Worm (Caenorhabditis elegans) whole organism, L2 larva: ENCODE measurements around the gene srh-95.

Experiments used
- C34F6.9 ChIP-seq: fragments of 150-350 bp; optimal IDR thresholded peaks from 2 replicates; lab custom pipeline; 2014; ENCODE audit warnings: missing biosample characterization, missing genetic modification characterization
- F13H6.1 ChIP-seq: sonication (generic microtip); optimal IDR thresholded peaks from 2 replicates; lab custom pipeline; 2016; ENCODE audit warnings: missing genetic modification characterization, missing compliant biosample characterization
- Y55F3AM.14 ChIP-seq: fragments of 200-800 bp; sonication (Bioruptor generic); optimal IDR thresholded peaks from 2 replicates; lab custom pipeline; 2018; ENCODE audit warnings: mild to moderate bottlenecking, missing genetic modification characterization, missing compliant biosample characterization
- ZK546.5 ChIP-seq: sonication (generic microtip); optimal IDR thresholded peaks from 2 replicates; lab custom pipeline; 2017; ENCODE audit warnings: missing biosample characterization, missing genetic modification characterization
- alr-1 ChIP-seq: fragments of 150-350 bp; optimal IDR thresholded peaks from 2 replicates; lab custom pipeline; 2014; ENCODE audit warnings: missing biosample characterization, missing genetic modification characterization
- blmp-1 ChIP-seq: sonication (generic microtip); optimal IDR thresholded peaks from 2 replicates; lab custom pipeline; 2017; ENCODE audit warnings: missing genetic modification characterization, mild to moderate bottlenecking, missing compliant biosample characterization, antibody characterized with exemption, moderate library complexity; ENCODE audit not compliant: insufficient read depth
- ceh-82 ChIP-seq: fragments of 150-350 bp; optimal IDR thresholded peaks from 2 replicates; lab custom pipeline; 2014; ENCODE audit warnings: missing biosample characterization, missing genetic modification characterization
- egl-27 ChIP-seq: sonication (generic microtip); optimal IDR thresholded peaks from 3 replicates; lab custom pipeline; 2017; ENCODE audit warnings: missing biosample characterization, missing genetic modification reagents, missing genetic modification characterization
- elt-3 ChIP-seq: sonication (generic microtip); optimal IDR thresholded peaks from 2 replicates; lab custom pipeline; 2017; ENCODE audit warnings: missing biosample characterization, missing genetic modification characterization
- gmeb-1 ChIP-seq: fragments of 150-350 bp; optimal IDR thresholded peaks from 2 replicates; lab custom pipeline; 2014; ENCODE audit warnings: missing biosample characterization, missing genetic modification characterization
- lin-13 ChIP-seq: fragments of 150-350 bp; optimal IDR thresholded peaks from 2 replicates; lab custom pipeline; 2014; ENCODE audit warnings: missing biosample characterization, missing genetic modification reagents, missing genetic modification characterization
- lin-39 ChIP-seq: fragments of 150-350 bp; optimal IDR thresholded peaks from 2 replicates; lab custom pipeline; 2014; ENCODE audit warnings: missing biosample characterization, missing genetic modification reagents, missing genetic modification characterization
- lsy-2 ChIP-seq, 2 experiments: fragments of 150-350 bp in 1 of 2; sonication (generic microtip) in 1 of 2; optimal IDR thresholded peaks; 2 replicates each; lab custom pipeline; 2014 to 2017; ENCODE audit warnings: missing biosample characterization in 2 of 2, missing genetic modification characterization in 2 of 2
- mab-5 ChIP-seq: fragments of 150-350 bp; optimal IDR thresholded peaks from 2 replicates; lab custom pipeline; 2014; ENCODE audit warnings: missing biosample characterization, missing genetic modification characterization
- mbf-1 ChIP-seq: sonication (generic microtip); optimal IDR thresholded peaks from 2 replicates; lab custom pipeline; 2017; ENCODE audit warnings: missing biosample characterization, missing genetic modification characterization
- nhr-10 ChIP-seq: sonication (generic microtip); optimal IDR thresholded peaks from 2 replicates; lab custom pipeline; 2017; ENCODE audit warnings: missing biosample characterization, missing genetic modification characterization
- nhr-12 ChIP-seq: fragments of 150-350 bp; optimal IDR thresholded peaks from 2 replicates; lab custom pipeline; 2014; ENCODE audit warnings: missing biosample characterization, missing genetic modification characterization
- nhr-129 ChIP-seq: fragments of 150-350 bp; optimal IDR thresholded peaks from 2 replicates; lab custom pipeline; 2014; ENCODE audit warnings: missing biosample characterization, missing genetic modification characterization
- nhr-23 ChIP-seq: fragments of 150-350 bp; optimal IDR thresholded peaks from 2 replicates; lab custom pipeline; 2014; ENCODE audit warnings: missing biosample characterization, missing genetic modification reagents, missing genetic modification characterization
- nhr-77 ChIP-seq: fragments of 150-350 bp; optimal IDR thresholded peaks from 2 replicates; lab custom pipeline; 2014; ENCODE audit warnings: missing biosample characterization, missing genetic modification characterization
- sem-4 ChIP-seq: fragments of 150-350 bp; optimal IDR thresholded peaks from 2 replicates; lab custom pipeline; 2014; ENCODE audit warnings: missing biosample characterization, missing genetic modification reagents, missing genetic modification characterization
- skn-1 ChIP-seq: sonication (generic microtip); optimal IDR thresholded peaks from 2 replicates; lab custom pipeline; 2017; ENCODE audit warnings: missing biosample characterization, missing genetic modification characterization
- sma-9 ChIP-seq, 2 experiments: fragments of 150-350 bp in 1 of 2; sonication (generic microtip) in 1 of 2; optimal IDR thresholded peaks; 2 replicates each; lab custom pipeline; 2014 to 2016; ENCODE audit warnings: missing genetic modification characterization in 2 of 2, mild to moderate bottlenecking in 1 of 2, missing biosample characterization in 1 of 2, missing compliant biosample characterization in 1 of 2, missing genetic modification reagents in 1 of 2, moderate library complexity in 1 of 2
- snpc-4 ChIP-seq: fragments of 150-350 bp; optimal IDR thresholded peaks from 2 replicates; lab custom pipeline; 2014; ENCODE audit warnings: missing biosample characterization, missing genetic modification characterization
- unc-39 ChIP-seq: fragments of 150-350 bp; optimal IDR thresholded peaks from 2 replicates; lab custom pipeline; 2014; ENCODE audit warnings: missing biosample characterization, missing genetic modification characterization
- unc-55 ChIP-seq: fragments of 150-350 bp; sonication (generic microtip); optimal IDR thresholded peaks from 3 replicates; lab custom pipeline; 2014; ENCODE audit warnings: missing biosample characterization, missing genetic modification reagents, missing genetic modification characterization
- unc-62 ChIP-seq: fragments of 150-350 bp; optimal IDR thresholded peaks from 2 replicates; lab custom pipeline; 2014; ENCODE audit warnings: missing biosample characterization, missing genetic modification reagents, missing genetic modification characterization
- zag-1 ChIP-seq: fragments of 150-350 bp; optimal IDR thresholded peaks from 2 replicates; lab custom pipeline; 2014; ENCODE audit warnings: missing biosample characterization, missing genetic modification characterization
- ztf-4 ChIP-seq: fragments of 150-350 bp; optimal IDR thresholded peaks from 2 replicates; lab custom pipeline; 2014; ENCODE audit warnings: missing biosample characterization, missing genetic modification characterization

The srh-95 gene

DNA sequence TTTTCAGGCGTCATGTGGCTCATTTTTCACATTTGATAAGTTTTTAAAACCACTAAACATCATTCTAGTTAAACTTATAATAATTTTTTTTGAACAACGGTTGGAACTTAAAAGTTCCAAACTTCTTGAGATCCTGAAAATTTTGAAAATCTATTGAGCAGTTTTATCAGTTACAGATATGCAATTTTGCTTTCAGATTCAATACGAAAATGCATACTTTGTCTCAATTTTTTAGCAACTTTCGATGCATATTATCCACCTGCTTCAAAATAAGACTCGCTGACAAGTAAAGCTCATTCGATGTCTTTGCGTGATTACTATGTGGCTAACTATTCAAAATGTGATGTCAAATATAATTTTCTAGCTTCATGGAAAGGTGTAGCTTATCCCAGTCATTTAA lies at the start of gene srh-95:
Gene srh-95 (plus strand): TSS at position 301 of the 400 bp plus-strand sequence.
- no peak for TF ChIP-seq ztf-4 (tag; lab: Kevin White, UChicago)
- no peak for TF ChIP-seq unc-62 (GFP tag; lab: Kevin White, UChicago)
- no peak for TF ChIP-seq ZK546.5 (tag; lab: Kevin White, UChicago)

ce11 chrV:16198016-16198415 lies 48.7 kb upstream of the srh-95 start, which contains the start of gene F11A5.5:
Gene F11A5.5, plus strand, starts transcription at chrV:16198316.
- TF ChIP-seq elt-3 (tag; lab: Kevin White, UChicago) (no peak), ceh-82 (tag; lab: Kevin White, UChicago) (no peak), lin-39 (tag; lab: Kevin White, UChicago) (no peak), sem-4 (no peak), nhr-77 (tag; lab: Kevin White, UChicago) (no peak), zag-1 (tag; lab: Kevin White, UChicago) (no peak), ZK546.5 (tag; lab: Kevin White, UChicago) (no peak), ztf-4 (tag; lab: Kevin White, UChicago) (no peak), F13H6.1 (tag; lab: Kevin White, UChicago) (no peak)
- TF ChIP-seq, all 48 proteins: peak for 0

- no peak for TF ChIP-seq ZK546.5 (tag; lab: Kevin White, UChicago)
- TF ChIP-seq unc-39 = no peak
- TF ChIP-seq F13H6.1 (tag; lab: Kevin White, UChicago) = no peak
- TF ChIP-seq gmeb-1 (tag; lab: Kevin White, UChicago) = no peak
- no peak for TF ChIP-seq alr-1
- TF ChIP-seq snpc-4 (tag; lab: Kevin White, UChicago) = no peak
- no peak for TF ChIP-seq lsy-2 (tag; optimal IDR thresholded peaks at IDR 0.05; lab: Kevin White, UChicago)
- no peak for TF ChIP-seq blmp-1 (tag; lab: Kevin White, UChicago)
These were observed 44.9 kb upstream of the srh-95 start, which contains the start of gene F11A5.17 for ce11 chrV:16201730-16202129. Gene F11A5.17, plus strand, starts transcription at chrV:16202030.

- TF ChIP-seq egl-27 (tag; lab: Kevin White, UChicago) = no peak
- no peak for TF ChIP-seq unc-55 (GFP tag; lab: Kevin White, UChicago)
- TF ChIP-seq, all 48 proteins: peak for 0
These were observed 44.1 kb upstream of the srh-95 start, which contains the start of gene F11A5.18 for ce11 chrV:16202618-16203017. Gene F11A5.18, plus strand, starts transcription at chrV:16202918.

ce11 chrV:16204888-16205287 lies 41.8 kb upstream of the srh-95 start, which contains the start of gene irld-26:
Gene irld-26, plus strand, starts transcription at chrV:16205188.
- TF ChIP-seq ceh-82 (tag; lab: Kevin White, UChicago) (no peak), blmp-1 (tag; lab: Kevin White, UChicago) (no peak), Y55F3AM.14 (GFP tag; lab: Kevin White, UChicago) (no peak), unc-62 (GFP tag; lab: Kevin White, UChicago) (no peak), lsy-2 (tag; optimal IDR thresholded peaks at IDR 0.05; lab: Kevin White, UChicago) (no peak), nhr-23 (no peak), mbf-1 (no peak), lin-39 (tag; lab: Kevin White, UChicago) (no peak), lin-13 (GFP tag; lab: Kevin White, UChicago) (no peak), elt-3 (tag; lab: Kevin White, UChicago) (no peak), nhr-10 (tag; lab: Kevin White, UChicago) (no peak), nhr-129 (tag; lab: Kevin White, UChicago) (no peak), skn-1 (tag; lab: Kevin White, UChicago) (no peak), nhr-12 (tag; lab: Kevin White, UChicago) (no peak), mab-5 (no peak), C34F6.9 (tag; lab: Kevin White, UChicago) (no peak), sma-9 (GFP tag; optimal IDR thresholded peaks at IDR 0.05; lab: Kevin White, UChicago) (no peak), sma-9 (tag; optimal IDR thresholded peaks at IDR 0.05; lab: Kevin White, UChicago) (no peak)

- TF ChIP-seq ceh-82 (tag; lab: Kevin White, UChicago) (no peak), F13H6.1 (tag; lab: Kevin White, UChicago) (no peak), nhr-12 (tag; lab: Kevin White, UChicago) (no peak), nhr-77 (tag; lab: Kevin White, UChicago) (no peak)
These were observed 36.8 kb upstream of the srh-95 start, which contains the start of gene oac-15 for ce11 chrV:16209837-16210236. Gene oac-15, minus strand, starts transcription at chrV:16209937.
